Fruit fly (Drosophila melanogaster) Kc167 (cell line): ENCODE measurements around the gene JTBR.

Experiments used
- h ChIP-seq: fragments of >200 bp; optimal IDR thresholded peaks from 3 replicates; lab custom pipeline; 2018; ENCODE audit warnings: missing external identifiers
- psq ChIP-seq: fragments of >200 bp; optimal IDR thresholded peaks from 2 replicates; lab custom pipeline; 2017; ENCODE audit warnings: missing external identifiers

DNA sequence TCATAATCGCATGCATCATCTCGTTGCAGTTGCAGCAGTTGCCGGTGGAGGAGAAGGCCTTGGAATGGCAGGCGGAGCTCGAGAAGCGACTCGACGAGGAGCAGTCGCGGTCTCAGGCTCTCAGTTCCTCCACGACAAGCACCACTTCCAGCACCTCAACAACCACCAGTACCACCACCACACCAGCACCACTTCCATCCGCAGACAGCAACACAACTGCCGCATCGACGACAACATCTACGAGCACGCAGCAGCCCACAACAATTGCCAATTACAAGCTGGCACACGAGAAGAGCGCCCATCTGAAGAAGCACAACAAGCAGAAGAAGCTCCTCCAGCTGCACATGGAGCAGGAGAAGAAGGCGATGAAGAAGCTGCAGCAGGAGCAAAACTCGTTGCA lies 19.7 kb upstream of the JTBR start:
- TF ChIP-seq h (no peak), psq (no peak)
